Worm (Caenorhabditis elegans): ENCODE results near the gene F28B1.9.

DNA sequence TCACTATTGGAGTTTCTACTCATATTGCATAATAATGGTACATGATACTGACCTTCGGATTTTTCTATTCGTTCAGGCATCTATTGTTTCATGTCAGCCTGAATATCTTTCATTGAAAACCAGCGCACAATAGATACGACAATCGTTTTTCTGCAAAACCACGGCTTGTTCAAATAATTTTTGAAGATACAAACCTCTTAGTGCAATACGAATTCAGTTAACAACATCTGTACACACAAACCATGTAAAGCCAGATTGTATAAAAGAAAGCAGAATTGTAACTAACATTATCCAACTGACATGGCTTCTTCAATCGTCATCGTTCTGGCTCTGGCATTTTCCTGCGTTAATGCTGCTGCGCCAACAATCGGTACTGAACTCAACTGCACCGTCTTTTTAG is 43.8 kb downstream of the F28B1.9 start, which contains the start of gene ZK218.7:
- no peak for TF ChIP-seq flt-1 (GFP tag; IDR thresholded peaks at IDR 0.05)
- no peak for TF ChIP-seq tbx-11 (GFP tag; IDR thresholded peaks at IDR 0.05)
